Fruit fly (Drosophila melanogaster) Kc167 (cell line): ENCODE results near the gene CG12689.

Experiments used
- Myc ChIP-seq: fragments of >200 bp; optimal IDR thresholded peaks from 2 replicates; lab custom pipeline; 2017; ENCODE audit warnings: missing external identifiers
- Sin3A ChIP-seq: fragments of >200 bp; optimal IDR thresholded peaks from 2 replicates; lab custom pipeline; 2018; ENCODE audit warnings: missing external identifiers
- h ChIP-seq: fragments of >200 bp; optimal IDR thresholded peaks from 3 replicates; lab custom pipeline; 2018; ENCODE audit warnings: missing external identifiers
- insv ChIP-seq: fragments of >200 bp; optimal IDR thresholded peaks from 3 replicates; lab custom pipeline; 2018; ENCODE audit warnings: missing external identifiers
- psq ChIP-seq: fragments of >200 bp; optimal IDR thresholded peaks from 2 replicates; lab custom pipeline; 2017; ENCODE audit warnings: missing external identifiers
- ttk ChIP-seq: sonication (Bioruptor generic); optimal IDR thresholded peaks from 2 replicates; lab custom pipeline; 2017; ENCODE audit warnings: missing external identifiers

Gene CG12689

DNA sequence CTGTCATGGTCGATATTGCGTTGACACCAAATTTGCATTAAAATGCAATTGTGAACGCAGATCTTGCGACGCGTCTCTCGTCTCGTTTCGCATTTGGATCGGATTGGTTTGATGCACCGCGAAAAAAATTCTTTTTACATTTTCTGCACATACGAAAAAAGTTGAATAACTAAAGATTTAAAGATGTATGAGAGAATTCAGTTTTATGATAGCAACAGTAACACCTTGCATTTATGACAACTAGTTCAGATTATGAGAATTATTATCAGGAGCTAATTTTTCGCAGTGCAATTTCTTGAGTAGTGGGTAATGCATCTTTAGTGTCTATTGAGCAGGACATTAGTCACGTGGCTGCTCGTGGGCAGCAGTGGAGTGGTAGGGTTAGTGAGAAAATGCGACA, 42.0 kb downstream of the CG12689 start:
- TF ChIP-seq Myc (lab: Kevin White, UChicago) (no peak), insv (no peak), Sin3A (lab: Kevin White, UChicago) (no peak), h (no peak), psq (lab: Kevin White, UChicago) (no peak), ttk (no peak)

dm6 chrX:7542540-7542939, 43.4 kb downstream of the CG12689 start:
- TF ChIP-seq psq (lab: Kevin White, UChicago), result no peak

dm6 chrX:7541455-7541797, 44.5 kb downstream of the CG12689 start:
- TF ChIP-seq h (no peak), psq (lab: Kevin White, UChicago) (no peak), Myc (lab: Kevin White, UChicago) (no peak), ttk (no peak), insv (no peak), Sin3A (lab: Kevin White, UChicago) (no peak)

dm6 chrX:7540749-7541454, 45.0 kb downstream of the CG12689 start:
- TF ChIP-seq Myc (lab: Kevin White, UChicago) (no peak), ttk (no peak), psq (lab: Kevin White, UChicago) (no peak), h (no peak), Sin3A (lab: Kevin White, UChicago) (no peak), insv (no peak)

- TF ChIP-seq h, result no peak
- TF ChIP-seq Myc (lab: Kevin White, UChicago), result no peak
- TF ChIP-seq psq (lab: Kevin White, UChicago), result no peak
- no peak for TF ChIP-seq insv
- TF ChIP-seq Sin3A (lab: Kevin White, UChicago), result no peak
- no peak for TF ChIP-seq ttk
Observed at dm6 chrX:7539126-7539525, 46.8 kb downstream of the CG12689 start.

- TF ChIP-seq insv (no peak), h (no peak), Myc (lab: Kevin White, UChicago) (no peak), Sin3A (lab: Kevin White, UChicago) (no peak), ttk (no peak), psq (lab: Kevin White, UChicago) (no peak)
Observed at dm6 chrX:7537829-7538228, 48.1 kb downstream of the CG12689 start.

- TF ChIP-seq insv (no peak), Sin3A (lab: Kevin White, UChicago) (no peak), Myc (lab: Kevin White, UChicago) (no peak), h (no peak), ttk (no peak), psq (lab: Kevin White, UChicago) (no peak)
Observed at dm6 chrX:7536859-7537258, 49.1 kb downstream of the CG12689 start, which contains the start of gene CG32720. Gene CG32720 (minus strand): TSS chrX:7536959.
